Fruit fly (Drosophila melanogaster): ENCODE results near the gene CG8420.

The CG8420 gene

dm6 chr3R:9237268-9238091 is 9.0 kb upstream of the CG8420 start, which contains the start of gene pum:
Gene pum, minus strand, starts transcription at chr3R:9237682.
- TF ChIP-seq CG7045 (GFP tag; optimal IDR thresholded peaks at IDR 0.05): no peak
- peak; percentile 66 for TF ChIP-seq CG7101 (tag; optimal IDR thresholded peaks at IDR 0.05)
- no peak for TF ChIP-seq tj (GFP tag; optimal IDR thresholded peaks at IDR 0.05)
- peak; percentile 31 for TF ChIP-seq ovo (GFP tag; optimal IDR thresholded peaks at IDR 0.05)
- TF ChIP-seq CG12768 (GFP tag; optimal IDR thresholded peaks at IDR 0.05): peak; percentile 64
- TF ChIP-seq Mnt (GFP tag; optimal IDR thresholded peaks at IDR 0.05): peak; percentile 61
- peak; percentile 85 for TF ChIP-seq cic (GFP tag; optimal IDR thresholded peaks at IDR 0.05)
- peak; percentile 31 for TF ChIP-seq bab1 (GFP tag; optimal IDR thresholded peaks at IDR 0.05)
- no peak for TF ChIP-seq CG1620 (GFP tag; optimal IDR thresholded peaks at IDR 0.05)
- no peak for TF ChIP-seq cnc (optimal IDR thresholded peaks at IDR 0.05)
- peak; percentile 53 for TF ChIP-seq CG33017 (tag; optimal IDR thresholded peaks at IDR 0.05)
- TF ChIP-seq toe (GFP tag; optimal IDR thresholded peaks at IDR 0.05): peak; percentile 9
- TF ChIP-seq Crg-1 (GFP tag; optimal IDR thresholded peaks at IDR 0.05): no peak
- peak; percentile 63 for TF ChIP-seq CG14711 (tag; optimal IDR thresholded peaks at IDR 0.05)
- peak; percentile 48 for TF ChIP-seq CG11617 (GFP tag; optimal IDR thresholded peaks at IDR 0.05)
- no peak for TF ChIP-seq kay (GFP tag; ENCODE audit: borderline replicate concordance)
- TF ChIP-seq Clk (GFP tag; optimal IDR thresholded peaks at IDR 0.05): no peak
- peak; percentile 9 for TF ChIP-seq pad (GFP tag; optimal IDR thresholded peaks at IDR 0.05)

dm6 chr3R:9239941-9240400 is 6.5 kb upstream of the CG8420 start:
- TF ChIP-seq ovo (GFP tag; optimal IDR thresholded peaks at IDR 0.05) (no peak), toe (GFP tag; optimal IDR thresholded peaks at IDR 0.05) (no peak), CG7101 (tag; optimal IDR thresholded peaks at IDR 0.05) (no peak), CG5204 (GFP tag; optimal IDR thresholded peaks at IDR 0.05) (no peak), Clk (GFP tag; optimal IDR thresholded peaks at IDR 0.05) (no peak), kay (GFP tag; ENCODE audit: borderline replicate concordance) (no peak), Mnt (GFP tag; optimal IDR thresholded peaks at IDR 0.05) (peak; percentile 53), CG33017 (tag; optimal IDR thresholded peaks at IDR 0.05) (no peak), Crg-1 (GFP tag; optimal IDR thresholded peaks at IDR 0.05) (peak; percentile 20), cic (GFP tag; optimal IDR thresholded peaks at IDR 0.05) (peak; percentile 23), CG11617 (GFP tag; optimal IDR thresholded peaks at IDR 0.05) (peak; percentile 23), tj (GFP tag; optimal IDR thresholded peaks at IDR 0.05) (no peak), CG14711 (tag; optimal IDR thresholded peaks at IDR 0.05) (peak; percentile 26), cnc (optimal IDR thresholded peaks at IDR 0.05) (no peak), pad (GFP tag; optimal IDR thresholded peaks at IDR 0.05) (no peak), Hr96 (GFP tag; optimal IDR thresholded peaks at IDR 0.05) (no peak), bab1 (GFP tag; optimal IDR thresholded peaks at IDR 0.05) (peak; percentile 70), CG1620 (GFP tag; optimal IDR thresholded peaks at IDR 0.05) (no peak), CG7045 (GFP tag; optimal IDR thresholded peaks at IDR 0.05) (no peak), CG12768 (GFP tag; optimal IDR thresholded peaks at IDR 0.05) (peak; percentile 18)

- TF ChIP-seq CG11617 (GFP tag; optimal IDR thresholded peaks at IDR 0.05) (no peak), CG33017 (tag; optimal IDR thresholded peaks at IDR 0.05) (no peak), CG12768 (GFP tag; optimal IDR thresholded peaks at IDR 0.05) (no peak), CG5204 (GFP tag; optimal IDR thresholded peaks at IDR 0.05) (no peak), ovo (GFP tag; optimal IDR thresholded peaks at IDR 0.05) (no peak), pad (GFP tag; optimal IDR thresholded peaks at IDR 0.05) (no peak), CG1620 (GFP tag; optimal IDR thresholded peaks at IDR 0.05) (no peak), cnc (optimal IDR thresholded peaks at IDR 0.05) (no peak), tj (GFP tag; optimal IDR thresholded peaks at IDR 0.05) (no peak), Clk (GFP tag; optimal IDR thresholded peaks at IDR 0.05) (no peak), Hr96 (GFP tag; optimal IDR thresholded peaks at IDR 0.05) (no peak), bab1 (GFP tag; optimal IDR thresholded peaks at IDR 0.05) (no peak), CG7045 (GFP tag; optimal IDR thresholded peaks at IDR 0.05) (no peak)
These were observed 5.9 kb upstream of the CG8420 start, which contains the start of gene D1 for dm6 chr3R:9240554-9240953. Gene D1, minus strand, starts transcription at chr3R:9240654.

dm6 chr3R:9245576-9246200 is 761 bp upstream of the CG8420 start, which contains the start of gene Vps15:
Gene Vps15, minus strand, starts transcription at chr3R:9245869.
- TF ChIP-seq CG11617 (GFP tag; optimal IDR thresholded peaks at IDR 0.05) (peak; percentile 61), bab1 (GFP tag; optimal IDR thresholded peaks at IDR 0.05) (peak; percentile 92), kay (GFP tag; ENCODE audit: borderline replicate concordance) (peak; percentile 80), CG12768 (GFP tag; optimal IDR thresholded peaks at IDR 0.05) (peak; percentile 45), CG5204 (GFP tag; optimal IDR thresholded peaks at IDR 0.05) (no peak), tj (GFP tag; optimal IDR thresholded peaks at IDR 0.05) (peak; percentile 86), Crg-1 (GFP tag; optimal IDR thresholded peaks at IDR 0.05) (peak; percentile 16), cic (GFP tag; optimal IDR thresholded peaks at IDR 0.05) (no peak), CG7045 (GFP tag; optimal IDR thresholded peaks at IDR 0.05) (peak; percentile 72), pad (GFP tag; optimal IDR thresholded peaks at IDR 0.05) (peak; percentile 35), toe (GFP tag; optimal IDR thresholded peaks at IDR 0.05) (peak; percentile 48), CG14711 (tag; optimal IDR thresholded peaks at IDR 0.05) (peak; percentile 80), CG1620 (GFP tag; optimal IDR thresholded peaks at IDR 0.05) (peak; percentile 36), ovo (GFP tag; optimal IDR thresholded peaks at IDR 0.05) (no peak), CG7101 (tag; optimal IDR thresholded peaks at IDR 0.05) (peak; percentile 84), cnc (optimal IDR thresholded peaks at IDR 0.05) (no peak), Mnt (GFP tag; optimal IDR thresholded peaks at IDR 0.05) (peak; percentile 27), Clk (GFP tag; optimal IDR thresholded peaks at IDR 0.05) (no peak), CG33017 (tag; optimal IDR thresholded peaks at IDR 0.05) (peak; percentile 81), Hr96 (GFP tag; optimal IDR thresholded peaks at IDR 0.05) (no peak)

All from whole organism, adult.